Worm (Caenorhabditis elegans): ENCODE results near the gene rrf-3.

ce11 chrII:8130792-8131191 is 31.5 kb upstream of the rrf-3 start:
- TF ChIP-seq daf-16 (GFP tag; optimal IDR thresholded peaks at IDR 0.05) (no peak), daf-16 (tag; optimal IDR thresholded peaks at IDR 0.05) (no peak), nhr-11 (tag; optimal IDR thresholded peaks at IDR 0.05) (no peak), pqm-1 (tag; optimal IDR thresholded peaks at IDR 0.05) (no peak), attf-4 (tag; optimal IDR thresholded peaks at IDR 0.05) (no peak), pha-4 (GFP tag; IDR thresholded peaks at IDR 0.05) (no peak), pha-4 (tag; optimal IDR thresholded peaks at IDR 0.05) (no peak), zfp-2 (tag; optimal IDR thresholded peaks at IDR 0.05) (no peak), nhr-6 (tag; optimal IDR thresholded peaks at IDR 0.05) (no peak), D1046.2 (GFP tag; IDR thresholded peaks at IDR 0.05) (no peak)

Measured in whole organism, L4 larva.